Worm (Caenorhabditis elegans) whole organism, midembryonic: ENCODE results near the gene B0035.21.
"Not testable (repeated sequence)": the region's sequence is repeated elsewhere in the genome, so short reads cannot be mapped to it uniquely, and the experiment has no call there.

Experiments
- T22C8.4 ChIP-seq: fragments of 200-800 bp; sonication (Bioruptor generic); IDR thresholded peaks from 2 replicates; pipeline ENCODE4 v1.3.6; 2022; ENCODE audit warnings: missing genetic modification characterization, missing compliant biosample characterization
- flt-1 ChIP-seq: fragments of 200-800 bp; sonication (Bioruptor generic); IDR thresholded peaks from 2 replicates; pipeline ENCODE4 v1.3.6; 2022; ENCODE audit warnings: missing genetic modification characterization, missing compliant biosample characterization
- klf-2 ChIP-seq: fragments of 200-800 bp; sonication (Bioruptor generic); conservative IDR thresholded peaks from 2 replicates; pipeline ENCODE4 v1.3.6; 2022; ENCODE audit warnings: missing genetic modification reagents, missing genetic modification characterization, missing compliant biosample characterization
- med-1 ChIP-seq: sonication (generic microtip); optimal IDR thresholded peaks from 2 replicates; lab custom pipeline; 2017; ENCODE audit warnings: missing genetic modification characterization, mild to moderate bottlenecking, missing compliant biosample characterization, antibody characterized with exemption, missing genetic modification reagents; ENCODE audit not compliant: insufficient read depth
- ref-1 ChIP-seq: fragments of 200-800 bp; sonication (Bioruptor generic); conservative IDR thresholded peaks from 2 replicates; pipeline ENCODE4 v1.3.6; 2022; ENCODE audit warnings: missing genetic modification reagents, missing genetic modification characterization, missing compliant biosample characterization
- tab-1 ChIP-seq: fragments of 200-800 bp; sonication (Bioruptor generic); IDR thresholded peaks from 2 replicates; pipeline ENCODE4 v1.3.6; 2022; ENCODE audit warnings: missing genetic modification characterization, missing compliant biosample characterization
- ztf-23 ChIP-seq: fragments of 200-800 bp; sonication (Bioruptor generic); IDR thresholded peaks from 2 replicates; pipeline ENCODE4 v1.3.6; 2022; ENCODE audit warnings: missing genetic modification reagents, missing genetic modification characterization, missing compliant biosample characterization
- ztf-29 ChIP-seq: fragments of 200-800 bp; sonication (Bioruptor generic); IDR thresholded peaks from 2 replicates; pipeline ENCODE4 v1.3.6; 2022; ENCODE audit warnings: missing genetic modification reagents, missing genetic modification characterization, missing compliant biosample characterization

DNA sequence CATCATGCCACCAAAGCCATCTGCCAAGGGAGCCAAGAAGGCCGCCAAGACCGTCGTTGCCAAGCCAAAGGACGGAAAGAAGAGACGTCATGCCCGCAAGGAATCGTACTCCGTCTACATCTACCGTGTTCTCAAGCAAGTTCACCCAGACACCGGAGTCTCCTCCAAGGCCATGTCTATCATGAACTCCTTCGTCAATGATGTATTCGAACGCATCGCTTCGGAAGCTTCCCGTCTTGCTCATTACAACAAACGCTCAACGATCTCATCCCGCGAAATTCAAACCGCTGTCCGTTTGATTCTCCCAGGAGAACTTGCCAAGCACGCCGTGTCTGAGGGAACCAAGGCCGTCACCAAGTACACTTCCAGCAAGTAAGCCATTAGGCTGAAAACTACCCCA, 2.3 kb upstream of the B0035.21 start, which contains the start of gene his-48:
- peak; percentile 38; the same call in 1 of the 2 replicates for TF ChIP-seq flt-1
- TF ChIP-seq klf-2; tab-1 (GFP tag; lab: Robert Waterston, UW); T22C8.4 (GFP tag; lab: Robert Waterston, UW); ztf-23; med-1; ztf-29; ref-1 (GFP tag; lab: Robert Waterston, UW): not testable (repeated sequence)
